Worm (Caenorhabditis elegans) whole organism, L3 larva: Measurements from ENCODE around the gene lgc-1.

Source experiments
- R02D3.7 ChIP-seq: fragments of 150-350 bp; optimal IDR thresholded peaks from 2 replicates; lab custom pipeline; 2014; ENCODE audit warnings: missing biosample characterization, missing genetic modification characterization
- ZK546.5 ChIP-seq: sonication (generic microtip); optimal IDR thresholded peaks from 2 replicates; lab custom pipeline; 2017; ENCODE audit warnings: missing biosample characterization, missing genetic modification characterization
- ama-1 ChIP-seq: fragments of 150-350 bp; optimal IDR thresholded peaks from 2 replicates; lab custom pipeline; 2018
- nhr-25 ChIP-seq: sonication (generic microtip); optimal IDR thresholded peaks from 2 replicates; lab custom pipeline; 2017; ENCODE audit warnings: missing biosample characterization, missing genetic modification characterization
- nhr-28 ChIP-seq: fragments of 150-350 bp; optimal IDR thresholded peaks from 2 replicates; lab custom pipeline; 2014; ENCODE audit warnings: missing biosample characterization, missing genetic modification characterization
- skn-1 ChIP-seq: fragments of 150-350 bp; optimal IDR thresholded peaks from 2 replicates; lab custom pipeline; 2014; ENCODE audit warnings: missing biosample characterization, missing genetic modification characterization
- tbx-2 ChIP-seq: sonication (generic microtip); optimal IDR thresholded peaks from 2 replicates; lab custom pipeline; 2016; ENCODE audit warnings: mild to moderate bottlenecking, missing genetic modification characterization, missing compliant biosample characterization
- ztf-11 ChIP-seq: fragments of 150-350 bp; optimal IDR thresholded peaks from 2 replicates; lab custom pipeline; 2014; ENCODE audit warnings: missing biosample characterization, missing genetic modification characterization
- ztf-4 ChIP-seq: fragments of 150-350 bp; optimal IDR thresholded peaks from 2 replicates; lab custom pipeline; 2014; ENCODE audit warnings: missing biosample characterization, missing genetic modification characterization

- no peak for TF ChIP-seq ztf-11
- TF ChIP-seq ama-1 (lab: Kevin White, UChicago), result no peak
- no peak for TF ChIP-seq R02D3.7
- no peak for TF ChIP-seq ZK546.5 (tag; lab: Kevin White, UChicago)
- no peak for TF ChIP-seq tbx-2 (tag; lab: Kevin White, UChicago)
- no peak for TF ChIP-seq skn-1 (tag; lab: Kevin White, UChicago)
- TF ChIP-seq ztf-4 (tag; lab: Kevin White, UChicago), result no peak
- TF ChIP-seq nhr-28, result no peak
- TF ChIP-seq nhr-25 (tag; lab: Kevin White, UChicago), result no peak
Observed at ce11 chrV:4181272-4181671, 46.4 kb downstream of the lgc-1 start.
